Worm (Caenorhabditis elegans) whole organism, L4 larva: ENCODE measurements around the gene K07D4.6.

Source experiments
- R02D3.7 ChIP-seq: fragments of 150-350 bp; sonication (generic microtip); optimal IDR thresholded peaks from 3 replicates; lab custom pipeline; 2014; ENCODE audit warnings: missing biosample characterization, missing genetic modification characterization
- aha-1 ChIP-seq: fragments of 150-350 bp; peaks from one replicate; lab custom pipeline; 2014; ENCODE audit warnings: missing biosample characterization, missing genetic modification characterization
- ama-1 ChIP-seq: fragments of 150-350 bp; optimal IDR thresholded peaks from 2 replicates; lab custom pipeline; 2014; ENCODE audit warnings: inconsistent platforms, mixed read lengths
- ceh-32 ChIP-seq: sonication (generic microtip); optimal IDR thresholded peaks from 2 replicates; lab custom pipeline; 2016; ENCODE audit warnings: mild to moderate bottlenecking, missing genetic modification characterization, missing compliant biosample characterization; ENCODE audit not compliant: poor library complexity
- dpl-1 ChIP-seq: fragments of 150-350 bp; optimal IDR thresholded peaks from 2 replicates; lab custom pipeline; 2014; ENCODE audit warnings: missing biosample characterization, missing genetic modification reagents, missing genetic modification characterization
- mxl-2 ChIP-seq: fragments of 200-800 bp; sonication (Bioruptor generic); conservative IDR thresholded peaks from 2 replicates; pipeline ENCODE4 v1.3.6; 2022; ENCODE audit warnings: missing genetic modification reagents, missing genetic modification characterization, missing compliant biosample characterization
- nhr-237 ChIP-seq: sonication (generic microtip); optimal IDR thresholded peaks from 2 replicates; lab custom pipeline; 2017; ENCODE audit warnings: missing biosample characterization, missing genetic modification characterization
- nhr-28 ChIP-seq: fragments of 150-350 bp; optimal IDR thresholded peaks from 2 replicates; lab custom pipeline; 2014; ENCODE audit warnings: missing biosample characterization, missing genetic modification characterization
- pha-4 ChIP-seq, 2 experiments: fragments of 150-350 bp in 1 of 2; fragments of 200-800 bp in 1 of 2; sonication (Bioruptor generic) in 1 of 2; IDR thresholded peaks in 1 of 2; optimal IDR thresholded peaks in 1 of 2; 2 replicates each; pipeline versions ENCODE4 v1.3.6 to Lab custom; 2014 to 2022; ENCODE audit warnings: missing genetic modification characterization in 2 of 2, missing genetic modification reagents in 2 of 2, missing biosample characterization in 1 of 2, missing compliant biosample characterization in 1 of 2
- rbr-2 ChIP-seq: sonication (generic microtip); optimal IDR thresholded peaks from 2 replicates; lab custom pipeline; 2016; ENCODE audit warnings: missing genotype, missing genetic modification characterization, missing compliant biosample characterization
- sdz-12 ChIP-seq: fragments of 200-800 bp; sonication (Bioruptor generic); optimal IDR thresholded peaks from 2 replicates; lab custom pipeline; 2018; ENCODE audit warnings: mild to moderate bottlenecking, missing genetic modification characterization, missing compliant biosample characterization
- snpc-4 ChIP-seq: fragments of 150-350 bp; optimal IDR thresholded peaks from 2 replicates; lab custom pipeline; 2014; ENCODE audit warnings: missing biosample characterization, missing genetic modification characterization
- ztf-11 ChIP-seq: fragments of 150-350 bp; optimal IDR thresholded peaks from 2 replicates; lab custom pipeline; 2014; ENCODE audit warnings: missing biosample characterization, missing genetic modification characterization

- no peak for TF ChIP-seq rbr-2 (tag; lab: Kevin White, UChicago)
- no peak for TF ChIP-seq ceh-32 (tag; lab: Kevin White, UChicago)
- no peak for TF ChIP-seq pha-4 (GFP tag; IDR thresholded peaks at IDR 0.05; lab: Robert Waterston, UW)
- no peak for TF ChIP-seq pha-4 (tag; optimal IDR thresholded peaks at IDR 0.05; lab: Kevin White, UChicago)
- TF ChIP-seq nhr-28 = no peak
- no peak for TF ChIP-seq mxl-2
- no peak for TF ChIP-seq snpc-4 (tag; lab: Kevin White, UChicago)
- no peak for TF ChIP-seq sdz-12
- no peak for TF ChIP-seq ztf-11 (tag; lab: Kevin White, UChicago)
- no peak for TF ChIP-seq ama-1 (lab: Kevin White, UChicago)
- no peak for TF ChIP-seq nhr-237 (tag; lab: Kevin White, UChicago)
- TF ChIP-seq R02D3.7 (tag; lab: Kevin White, UChicago) = no peak
- no peak for TF ChIP-seq aha-1 (tag; lab: Kevin White, UChicago)
- TF ChIP-seq dpl-1 = no peak
Measured at ce11 chrII:4028276-4028675, 9.8 kb upstream of the K07D4.6 start, which contains the start of gene K07D4.9.
